Worm (Caenorhabditis elegans) whole organism, early embryonic: ENCODE data around the gene Y41D4B.11.

Experiments
- B0310.2 ChIP-seq: sonication (generic microtip); optimal IDR thresholded peaks from 2 replicates; lab custom pipeline; 2016; ENCODE audit warnings: mild to moderate bottlenecking, missing genetic modification characterization, missing compliant biosample characterization
- ama-1 ChIP-seq: fragments of 150-350 bp; optimal IDR thresholded peaks from 2 replicates; lab custom pipeline; 2014
- hmbx-1 ChIP-seq: sonication (generic microtip); optimal IDR thresholded peaks from 2 replicates; lab custom pipeline; 2016; ENCODE audit warnings: mild to moderate bottlenecking, missing genetic modification characterization, missing compliant biosample characterization
- pes-1 ChIP-seq: fragments of 200-800 bp; sonication (Bioruptor generic); IDR thresholded peaks from 2 replicates; pipeline ENCODE4 v1.3.6; 2022; ENCODE audit warnings: missing genetic modification reagents, missing genetic modification characterization, missing compliant biosample characterization
- scrt-1 ChIP-seq: fragments of 200-800 bp; sonication (Bioruptor generic); IDR thresholded peaks from 2 replicates; pipeline ENCODE4 v1.3.6; 2022; ENCODE audit warnings: missing genetic modification characterization, missing compliant biosample characterization
- tbx-11 ChIP-seq: fragments of 200-800 bp; sonication (Bioruptor generic); IDR thresholded peaks from 2 replicates; pipeline ENCODE4 v1.3.6; 2022; ENCODE audit warnings: missing genetic modification characterization, missing compliant biosample characterization

- no peak for TF ChIP-seq scrt-1
- no peak for TF ChIP-seq tbx-11 (GFP tag; lab: Robert Waterston, UW)
- no peak for TF ChIP-seq ama-1 (lab: Kevin White, UChicago)
- no peak for TF ChIP-seq B0310.2 (tag; lab: Kevin White, UChicago)
- TF ChIP-seq hmbx-1 (tag; lab: Kevin White, UChicago) = no peak
- no peak for TF ChIP-seq pes-1
Observed at ce11 chrIV:1619519-1620311, 14.2 kb downstream of the Y41D4B.11 start, which contains the start of gene nhr-92.
